Worm (Caenorhabditis elegans): ENCODE data around the gene sym-2.

DNA sequence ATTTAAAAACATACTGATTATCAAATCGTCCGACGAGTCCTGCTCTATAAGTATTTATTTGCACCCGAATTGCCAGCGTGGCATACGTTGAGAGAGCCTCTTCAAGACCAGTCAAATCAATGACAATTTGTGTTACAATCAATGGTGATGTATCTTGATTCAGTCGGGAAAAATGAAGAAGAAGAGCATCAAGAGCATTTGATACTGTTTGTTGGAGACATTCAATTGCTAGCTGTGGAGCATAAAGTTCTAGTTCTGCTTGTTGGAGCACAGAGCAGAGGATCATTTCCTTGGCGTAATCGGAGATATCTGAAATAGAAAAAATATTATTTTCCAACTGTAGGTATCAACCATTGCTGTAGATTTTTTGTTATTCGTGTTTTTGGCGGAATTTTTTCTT, 14.8 kb downstream of the sym-2 start:
- TF ChIP-seq unc-55 (GFP tag; optimal IDR thresholded peaks at IDR 0.05) = no peak
- TF ChIP-seq ceh-6 (GFP tag; optimal IDR thresholded peaks at IDR 0.05) = no peak
- TF ChIP-seq fkh-10 (GFP tag; optimal IDR thresholded peaks at IDR 0.05) = no peak
- TF ChIP-seq sox-4 (tag; optimal IDR thresholded peaks at IDR 0.05) = no peak
- TF ChIP-seq C38D4.7 (GFP tag; optimal IDR thresholded peaks at IDR 0.05) = no peak
- TF ChIP-seq pag-3 (tag; optimal IDR thresholded peaks at IDR 0.05; ENCODE audit: borderline replicate concordance) = no peak
- TF ChIP-seq nhr-11 (tag; optimal IDR thresholded peaks at IDR 0.05) = no peak
- no peak for TF ChIP-seq ceh-9 (tag; optimal IDR thresholded peaks at IDR 0.05)

Data from whole organism, late embryonic.